Worm (Caenorhabditis elegans) whole organism, early embryonic: Measurements from ENCODE around the gene C08F11.17.

Source experiments
- B0310.2 ChIP-seq: sonication (generic microtip); optimal IDR thresholded peaks from 2 replicates; lab custom pipeline; 2016; ENCODE audit warnings: mild to moderate bottlenecking, missing genetic modification characterization, missing compliant biosample characterization
- F13C5.2 ChIP-seq: sonication (generic microtip); optimal IDR thresholded peaks from 2 replicates; lab custom pipeline; 2017; ENCODE audit warnings: mild to moderate bottlenecking, missing genetic modification characterization, inconsistent platforms, missing compliant biosample characterization
- aly-1 ChIP-seq: sonication (generic microtip); optimal IDR thresholded peaks from 2 replicates; lab custom pipeline; 2016; ENCODE audit warnings: missing genetic modification characterization, missing compliant biosample characterization
- ama-1 ChIP-seq: fragments of 150-350 bp; optimal IDR thresholded peaks from 2 replicates; lab custom pipeline; 2014
- ceh-13 ChIP-seq: fragments of 200-800 bp; sonication (Bioruptor generic); optimal IDR thresholded peaks from 2 replicates; lab custom pipeline; 2018; ENCODE audit warnings: mild to moderate bottlenecking, missing genetic modification characterization, missing compliant biosample characterization
- ceh-36 ChIP-seq: sonication (generic microtip); optimal IDR thresholded peaks from 2 replicates; lab custom pipeline; 2016; ENCODE audit warnings: missing genetic modification characterization, inconsistent platforms, missing compliant biosample characterization
- ets-7 ChIP-seq: sonication (generic microtip); optimal IDR thresholded peaks from 2 replicates; lab custom pipeline; 2016; ENCODE audit warnings: missing genotype, missing genetic modification characterization, missing compliant biosample characterization
- flt-1 ChIP-seq: fragments of 200-800 bp; sonication (Bioruptor generic); IDR thresholded peaks from 2 replicates; pipeline ENCODE4 v1.3.6; 2022; ENCODE audit warnings: missing genetic modification characterization, missing compliant biosample characterization
- hmbx-1 ChIP-seq: sonication (generic microtip); optimal IDR thresholded peaks from 2 replicates; lab custom pipeline; 2016; ENCODE audit warnings: mild to moderate bottlenecking, missing genetic modification characterization, missing compliant biosample characterization
- hmg-4 ChIP-seq: fragments of 200-800 bp; sonication (Bioruptor generic); optimal IDR thresholded peaks from 2 replicates; lab custom pipeline; 2018; ENCODE audit warnings: mild to moderate bottlenecking, missing genetic modification characterization, missing compliant biosample characterization
- hnd-1 ChIP-seq: sonication (generic microtip); optimal IDR thresholded peaks from 2 replicates; lab custom pipeline; 2016; ENCODE audit warnings: missing genetic modification characterization, missing compliant biosample characterization
- pes-1 ChIP-seq: fragments of 200-800 bp; sonication (Bioruptor generic); IDR thresholded peaks from 2 replicates; pipeline ENCODE4 v1.3.6; 2022; ENCODE audit warnings: missing genetic modification reagents, missing genetic modification characterization, missing compliant biosample characterization
- scrt-1 ChIP-seq: fragments of 200-800 bp; sonication (Bioruptor generic); IDR thresholded peaks from 2 replicates; pipeline ENCODE4 v1.3.6; 2022; ENCODE audit warnings: missing genetic modification characterization, missing compliant biosample characterization
- sea-1 ChIP-seq: fragments of 200-800 bp; sonication (Bioruptor generic); conservative IDR thresholded peaks from 2 replicates; pipeline ENCODE4 v1.3.6; 2022; ENCODE audit warnings: missing genetic modification characterization, missing compliant biosample characterization
- tbx-11 ChIP-seq: fragments of 200-800 bp; sonication (Bioruptor generic); IDR thresholded peaks from 2 replicates; pipeline ENCODE4 v1.3.6; 2022; ENCODE audit warnings: missing genetic modification characterization, missing compliant biosample characterization
- tbx-37 ChIP-seq: fragments of 200-800 bp; sonication (Bioruptor generic); conservative IDR thresholded peaks from 2 replicates; pipeline ENCODE4 v1.3.6; 2022; ENCODE audit warnings: missing genetic modification reagents, missing genetic modification characterization, missing compliant biosample characterization
- tra-4 ChIP-seq: sonication (generic microtip); optimal IDR thresholded peaks from 2 replicates; lab custom pipeline; 2017; ENCODE audit warnings: missing genetic modification characterization, missing compliant biosample characterization

C08F11.17 gene

DNA sequence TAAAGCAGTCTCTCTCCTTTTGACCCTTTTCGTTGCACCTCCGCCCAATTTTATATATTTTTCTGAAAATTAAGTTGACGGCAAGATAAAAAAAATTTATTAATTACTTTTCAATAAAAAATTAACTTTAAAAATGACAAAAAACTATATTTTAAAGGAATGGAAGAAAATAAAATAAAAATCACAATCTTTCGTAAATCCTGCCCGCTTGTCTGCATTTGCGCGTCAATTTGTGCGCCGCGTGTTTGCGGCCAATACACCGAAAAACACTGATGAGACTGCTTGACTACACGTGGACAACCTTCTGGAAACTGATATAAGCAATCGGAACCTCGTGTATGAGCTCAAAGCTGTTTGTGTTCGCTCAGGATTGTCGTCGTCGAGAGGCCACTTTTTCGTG lies 13.2 kb downstream of the C08F11.17 start, which contains the start of gene C08F11.7:
TSS of gene C08F11.7 (plus strand) at position 301 of the 400 bp plus-strand sequence.
- TF ChIP-seq hmbx-1 (tag; lab: Kevin White, UChicago), result no peak
- no peak for TF ChIP-seq B0310.2
- TF ChIP-seq F13C5.2 (tag; lab: Kevin White, UChicago), result no peak
- TF ChIP-seq flt-1 (GFP tag; lab: Robert Waterston, UW), result no peak
- no peak for TF ChIP-seq pes-1
- no peak for TF ChIP-seq aly-1 (tag; lab: Kevin White, UChicago)

DNA sequence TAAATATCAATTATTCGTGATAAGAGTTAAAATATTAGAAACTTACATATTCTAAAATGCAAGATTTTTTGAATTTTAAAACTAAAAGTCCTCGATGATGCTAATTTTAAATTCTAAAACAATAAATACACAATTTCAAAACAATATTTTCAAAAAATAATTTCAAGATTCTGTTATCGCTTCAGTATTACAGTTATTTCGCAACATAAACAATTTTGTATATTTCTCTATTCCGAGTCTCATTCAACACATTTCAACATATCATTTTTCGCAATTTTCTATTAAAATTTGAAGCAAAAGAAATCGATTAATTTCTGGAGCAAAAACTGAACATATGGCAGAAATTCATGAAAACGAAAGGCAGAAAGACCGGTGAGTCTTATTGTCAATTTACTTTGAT lies 17.0 kb downstream of the C08F11.17 start, which contains the start of gene fbxa-98:
TSS of gene fbxa-98 (plus strand) at position 243 of the 400 bp plus-strand sequence.
- TF ChIP-seq pes-1 (no peak), B0310.2 (no peak), sea-1 (no peak)

- no peak for TF ChIP-seq aly-1 (tag; lab: Kevin White, UChicago)
- TF ChIP-seq sea-1, result no peak
- no peak for TF ChIP-seq hnd-1 (tag; lab: Kevin White, UChicago)
- no peak for TF ChIP-seq ceh-13 (GFP tag; lab: Kevin White, UChicago)
- no peak for TF ChIP-seq tbx-37 (GFP tag; lab: Robert Waterston, UW)
- TF ChIP-seq hmg-4 (GFP tag; lab: Kevin White, UChicago), result no peak
- no peak for TF ChIP-seq pes-1
- TF ChIP-seq ets-7 (tag; lab: Kevin White, UChicago), result no peak
- no peak for TF ChIP-seq scrt-1 (GFP tag; lab: Robert Waterston, UW)
- TF ChIP-seq ama-1, result no peak
Observed at ce11 chrIV:13632613-13633012, 17.5 kb downstream of the C08F11.17 start.

DNA sequence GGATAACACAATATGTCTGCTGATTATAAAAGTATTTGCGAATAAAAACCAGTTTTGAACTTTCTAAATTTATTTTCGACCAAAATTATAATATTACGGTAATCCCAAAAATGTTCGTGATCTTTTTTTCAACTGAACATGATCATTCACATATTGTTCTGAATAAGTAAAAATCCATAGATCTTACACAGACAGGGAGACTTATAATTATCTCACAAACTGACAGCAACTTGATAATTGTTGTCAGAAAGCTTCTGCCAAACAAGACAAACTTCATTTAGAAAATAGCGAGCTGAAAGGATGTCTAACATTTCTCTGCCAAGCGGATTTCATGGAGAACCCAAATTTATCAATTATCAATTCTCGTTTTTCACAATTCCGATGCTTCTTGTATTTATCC lies 23.7 kb downstream of the C08F11.17 start, which contains the start of gene sru-21:
TSS of gene sru-21 (plus strand) at position 301 of the 400 bp plus-strand sequence.
- TF ChIP-seq tbx-37 (GFP tag; lab: Robert Waterston, UW), result no peak
- no peak for TF ChIP-seq F13C5.2 (tag; lab: Kevin White, UChicago)
- no peak for TF ChIP-seq pes-1
- no peak for TF ChIP-seq B0310.2
- TF ChIP-seq ets-7 (tag; lab: Kevin White, UChicago), result no peak
- TF ChIP-seq ama-1, result no peak
- TF ChIP-seq ceh-36 (tag; lab: Kevin White, UChicago), result no peak
- no peak for TF ChIP-seq hnd-1 (tag; lab: Kevin White, UChicago)
- no peak for TF ChIP-seq hmbx-1 (tag; lab: Kevin White, UChicago)
- no peak for TF ChIP-seq ceh-13 (GFP tag; lab: Kevin White, UChicago)
- no peak for TF ChIP-seq hmg-4 (GFP tag; lab: Kevin White, UChicago)

ce11 chrIV:13623533-13623932 lies 26.6 kb downstream of the C08F11.17 start, which contains the start of gene C08F11.1:
Gene C08F11.1, plus strand, starts transcription at chrIV:13623833.
- TF ChIP-seq hmg-4 (GFP tag; lab: Kevin White, UChicago), result no peak
- TF ChIP-seq scrt-1 (GFP tag; lab: Robert Waterston, UW), result no peak
- no peak for TF ChIP-seq ceh-13 (GFP tag; lab: Kevin White, UChicago)
- TF ChIP-seq tra-4 (tag; lab: Kevin White, UChicago), result no peak
- TF ChIP-seq aly-1 (tag; lab: Kevin White, UChicago), result no peak
- TF ChIP-seq ets-7 (tag; lab: Kevin White, UChicago), result no peak
- TF ChIP-seq sea-1, result no peak
- no peak for TF ChIP-seq ceh-36 (tag; lab: Kevin White, UChicago)
- no peak for TF ChIP-seq flt-1 (GFP tag; lab: Robert Waterston, UW)
- TF ChIP-seq F13C5.2 (tag; lab: Kevin White, UChicago), result no peak
- no peak for TF ChIP-seq ama-1
- no peak for TF ChIP-seq tbx-11
- TF ChIP-seq hmbx-1 (tag; lab: Kevin White, UChicago), result no peak

- no peak for TF ChIP-seq tbx-37 (GFP tag; lab: Robert Waterston, UW)
- no peak for TF ChIP-seq aly-1 (tag; lab: Kevin White, UChicago)
- TF ChIP-seq B0310.2, result no peak
- no peak for TF ChIP-seq sea-1
- no peak for TF ChIP-seq tra-4 (tag; lab: Kevin White, UChicago)
- TF ChIP-seq hnd-1 (tag; lab: Kevin White, UChicago), result no peak
- no peak for TF ChIP-seq ama-1
- no peak for TF ChIP-seq flt-1 (GFP tag; lab: Robert Waterston, UW)
- no peak for TF ChIP-seq hmbx-1 (tag; lab: Kevin White, UChicago)
- no peak for TF ChIP-seq scrt-1 (GFP tag; lab: Robert Waterston, UW)
- no peak for TF ChIP-seq ceh-13 (GFP tag; lab: Kevin White, UChicago)
Observed at ce11 chrIV:13619203-13619602, 30.9 kb downstream of the C08F11.17 start, which contains the start of gene C08F11.3. Gene C08F11.3, plus strand, starts transcription at chrIV:13619503.

ce11 chrIV:13609755-13610154 lies 40.4 kb downstream of the C08F11.17 start, which contains the start of gene C08F11.13:
Gene C08F11.13, minus strand, starts transcription at chrIV:13609892.
- no peak for TF ChIP-seq tbx-37 (GFP tag; lab: Robert Waterston, UW)
- no peak for TF ChIP-seq hmbx-1 (tag; lab: Kevin White, UChicago)
- no peak for TF ChIP-seq sea-1
- TF ChIP-seq ceh-36 (tag; lab: Kevin White, UChicago), result no peak
- TF ChIP-seq aly-1 (tag; lab: Kevin White, UChicago), result no peak
- no peak for TF ChIP-seq tbx-11

ce11 chrIV:13601973-13602669 lies 48.0 kb downstream of the C08F11.17 start, which contains the start of gene Y45F10B.59:
Gene Y45F10B.59, plus strand, starts transcription at chrIV:13602619.
- no peak for TF ChIP-seq ceh-36 (tag; lab: Kevin White, UChicago)
- TF ChIP-seq flt-1 (GFP tag; lab: Robert Waterston, UW), result no peak
- no peak for TF ChIP-seq hmbx-1 (tag; lab: Kevin White, UChicago)
- no peak for TF ChIP-seq tra-4 (tag; lab: Kevin White, UChicago)
- TF ChIP-seq scrt-1 (GFP tag; lab: Robert Waterston, UW), result no peak
- no peak for TF ChIP-seq ets-7 (tag; lab: Kevin White, UChicago)
- no peak for TF ChIP-seq tbx-11
- TF ChIP-seq aly-1 (tag; lab: Kevin White, UChicago), result no peak
- no peak for TF ChIP-seq B0310.2
- TF ChIP-seq hmg-4 (GFP tag; lab: Kevin White, UChicago), result no peak
- TF ChIP-seq hnd-1 (tag; lab: Kevin White, UChicago), result no peak
- no peak for TF ChIP-seq sea-1
- TF ChIP-seq ama-1, result no peak
- TF ChIP-seq tbx-37 (GFP tag; lab: Robert Waterston, UW), result no peak
- TF ChIP-seq pes-1, result no peak
